Worm (Caenorhabditis elegans) whole organism, late embryonic: ENCODE measurements around the gene ntl-4.

ENCODE experiments used
- C08G9.2 ChIP-seq: sonication (generic microtip); optimal IDR thresholded peaks from 2 replicates; lab custom pipeline; 2016; ENCODE audit warnings: mild to moderate bottlenecking, missing genetic modification characterization, moderate library complexity, missing compliant biosample characterization
- F13H6.1 ChIP-seq: sonication (generic microtip); optimal IDR thresholded peaks from 2 replicates; lab custom pipeline; 2016; ENCODE audit warnings: missing genetic modification characterization, missing compliant biosample characterization
- ahr-1 ChIP-seq: sonication (generic microtip); optimal IDR thresholded peaks from 2 replicates; lab custom pipeline; 2016; ENCODE audit warnings: missing genetic modification characterization, missing compliant biosample characterization
- ama-1 ChIP-seq: fragments of 150-350 bp; optimal IDR thresholded peaks from 2 replicates; lab custom pipeline; 2014
- ceh-14 ChIP-seq: sonication (generic microtip); optimal IDR thresholded peaks from 2 replicates; lab custom pipeline; 2016; ENCODE audit warnings: missing genotype, missing genetic modification characterization, missing compliant biosample characterization
- ceh-18 ChIP-seq: sonication (generic microtip); optimal IDR thresholded peaks from 2 replicates; lab custom pipeline; 2016; ENCODE audit warnings: missing genetic modification characterization, missing compliant biosample characterization
- ceh-19 ChIP-seq: fragments of 200-800 bp; sonication (Bioruptor generic); optimal IDR thresholded peaks from 2 replicates; lab custom pipeline; 2018; ENCODE audit warnings: mild to moderate bottlenecking, missing genetic modification characterization, missing compliant biosample characterization
- ceh-2 ChIP-seq: sonication (generic microtip); optimal IDR thresholded peaks from 2 replicates; lab custom pipeline; 2016; ENCODE audit warnings: missing genotype, missing genetic modification characterization, missing compliant biosample characterization
- ceh-24 ChIP-seq: sonication (generic microtip); optimal IDR thresholded peaks from 2 replicates; lab custom pipeline; 2016; ENCODE audit warnings: mild to moderate bottlenecking, missing genetic modification characterization, missing compliant biosample characterization
- ceh-30 ChIP-seq: fragments of 150-350 bp; optimal IDR thresholded peaks from 2 replicates; lab custom pipeline; 2014; ENCODE audit warnings: missing biosample characterization, missing genetic modification characterization
- ceh-31 ChIP-seq: sonication (generic microtip); optimal IDR thresholded peaks from 2 replicates; lab custom pipeline; 2016; ENCODE audit warnings: missing genetic modification characterization, missing compliant biosample characterization
- ceh-34 ChIP-seq: sonication (generic microtip); optimal IDR thresholded peaks from 2 replicates; lab custom pipeline; 2016; ENCODE audit warnings: mild to moderate bottlenecking, missing genetic modification characterization, missing compliant biosample characterization
- ceh-45 ChIP-seq: fragments of 200-800 bp; sonication (Bioruptor generic); IDR thresholded peaks from 2 replicates; pipeline ENCODE4 v1.3.6; 2022; ENCODE audit warnings: missing genetic modification reagents, missing genetic modification characterization, missing compliant biosample characterization
- ceh-9 ChIP-seq: sonication (generic microtip); optimal IDR thresholded peaks from 2 replicates; lab custom pipeline; 2016; ENCODE audit warnings: mild to moderate bottlenecking, missing genetic modification characterization, inconsistent platforms, missing compliant biosample characterization
- dmd-4 ChIP-seq: sonication (generic microtip); optimal IDR thresholded peaks from 2 replicates; lab custom pipeline; 2016; ENCODE audit warnings: borderline replicate concordance, missing genetic modification characterization, missing compliant biosample characterization
- dve-1 ChIP-seq: sonication (generic microtip); optimal IDR thresholded peaks from 2 replicates; lab custom pipeline; 2017; ENCODE audit warnings: antibody characterized with exemption, mild to moderate bottlenecking, missing genetic modification characterization, missing compliant biosample characterization
- elt-2 ChIP-seq: sonication (generic microtip); optimal IDR thresholded peaks from 2 replicates; lab custom pipeline; 2016; ENCODE audit warnings: missing genetic modification reagents, missing genetic modification characterization, missing compliant biosample characterization
- elt-4 ChIP-seq: sonication (generic microtip); optimal IDR thresholded peaks from 2 replicates; lab custom pipeline; 2016; ENCODE audit warnings: missing genetic modification characterization, missing compliant biosample characterization
- ets-4 ChIP-seq: sonication (generic microtip); optimal IDR thresholded peaks from 2 replicates; lab custom pipeline; 2016; ENCODE audit warnings: missing genetic modification characterization, missing compliant biosample characterization
- eyg-1 ChIP-seq: sonication (generic microtip); optimal IDR thresholded peaks from 2 replicates; lab custom pipeline; 2016; ENCODE audit warnings: missing genotype, missing genetic modification characterization, missing compliant biosample characterization
- fax-1 ChIP-seq: sonication (generic microtip); optimal IDR thresholded peaks from 2 replicates; lab custom pipeline; 2016; ENCODE audit warnings: missing genotype, missing genetic modification characterization, missing compliant biosample characterization
- fkh-6 ChIP-seq: sonication (generic microtip); optimal IDR thresholded peaks from 2 replicates; lab custom pipeline; 2016; ENCODE audit warnings: missing genetic modification characterization, missing compliant biosample characterization
- hlh-13 ChIP-seq: fragments of 200-800 bp; sonication (Bioruptor generic); optimal IDR thresholded peaks from 2 replicates; lab custom pipeline; 2018; ENCODE audit warnings: mild to moderate bottlenecking, missing genetic modification characterization, missing compliant biosample characterization
- hlh-15 ChIP-seq: sonication (generic microtip); optimal IDR thresholded peaks from 2 replicates; lab custom pipeline; 2016; ENCODE audit warnings: missing genetic modification characterization, missing compliant biosample characterization
- mec-3 ChIP-seq: sonication (generic microtip); optimal IDR thresholded peaks from 2 replicates; lab custom pipeline; 2016; ENCODE audit warnings: borderline replicate concordance, missing genetic modification characterization, missing compliant biosample characterization
- nfya-1 ChIP-seq: sonication (generic microtip); optimal IDR thresholded peaks from 2 replicates; lab custom pipeline; 2017; ENCODE audit warnings: missing genetic modification characterization, mild to moderate bottlenecking, missing compliant biosample characterization, antibody characterized with exemption, moderate library complexity
- nhr-11 ChIP-seq: fragments of 150-350 bp; optimal IDR thresholded peaks from 2 replicates; lab custom pipeline; 2014; ENCODE audit warnings: missing biosample characterization, missing genetic modification characterization
- odd-2 ChIP-seq: sonication (generic microtip); optimal IDR thresholded peaks from 2 replicates; lab custom pipeline; 2017; ENCODE audit warnings: antibody characterized with exemption, mild to moderate bottlenecking, missing genetic modification characterization, missing compliant biosample characterization
- pros-1 ChIP-seq: fragments of 150-350 bp; optimal IDR thresholded peaks from 2 replicates; lab custom pipeline; 2014; ENCODE audit warnings: missing biosample characterization, missing genetic modification reagents, missing genetic modification characterization
- ref-2 ChIP-seq: sonication (generic microtip); optimal IDR thresholded peaks from 2 replicates; lab custom pipeline; 2016; ENCODE audit warnings: missing genetic modification characterization, missing compliant biosample characterization
- rnt-1 ChIP-seq: sonication (generic microtip); optimal IDR thresholded peaks from 2 replicates; lab custom pipeline; 2016; ENCODE audit warnings: missing genetic modification characterization, missing compliant biosample characterization
- sox-2 ChIP-seq: fragments of 200-800 bp; sonication (Bioruptor generic); IDR thresholded peaks from 2 replicates; pipeline ENCODE4 v1.3.6; 2022; ENCODE audit warnings: missing genetic modification reagents, missing genetic modification characterization, missing compliant biosample characterization
- sox-4 ChIP-seq: sonication (generic microtip); optimal IDR thresholded peaks from 2 replicates; lab custom pipeline; 2017; ENCODE audit warnings: mild to moderate bottlenecking, missing genetic modification characterization, inconsistent platforms, missing compliant biosample characterization
- syd-9 ChIP-seq: sonication (generic microtip); optimal IDR thresholded peaks from 2 replicates; lab custom pipeline; 2016; ENCODE audit warnings: mild to moderate bottlenecking, missing genetic modification characterization, moderate library complexity, missing compliant biosample characterization
- tbx-2 ChIP-seq: sonication (generic microtip); optimal IDR thresholded peaks from 2 replicates; lab custom pipeline; 2016; ENCODE audit warnings: missing genetic modification characterization, missing compliant biosample characterization
- tbx-7 ChIP-seq: sonication (generic microtip); optimal IDR thresholded peaks from 2 replicates; lab custom pipeline; 2016; ENCODE audit warnings: missing genotype, missing genetic modification characterization, missing compliant biosample characterization
- ttx-3 ChIP-seq: sonication (generic microtip); optimal IDR thresholded peaks from 2 replicates; lab custom pipeline; 2016; ENCODE audit warnings: missing genetic modification reagents, missing genetic modification characterization, missing compliant biosample characterization
- unc-3 ChIP-seq, 2 experiments: fragments of 200-800 bp in 1 of 2; sonication (Bioruptor generic) in 1 of 2; sonication (generic microtip) in 1 of 2; conservative IDR thresholded peaks in 1 of 2; optimal IDR thresholded peaks in 1 of 2; 2 replicates each; pipeline versions ENCODE4 v1.3.6 to Lab custom; 2016 to 2022; ENCODE audit warnings: missing compliant biosample characterization in 2 of 2, missing genetic modification characterization in 2 of 2, missing genetic modification reagents in 1 of 2
- unc-42 ChIP-seq: sonication (generic microtip); optimal IDR thresholded peaks from 2 replicates; lab custom pipeline; 2016; ENCODE audit warnings: missing genotype, missing genetic modification characterization, missing compliant biosample characterization
- unc-86 ChIP-seq: sonication (generic microtip); optimal IDR thresholded peaks from 2 replicates; lab custom pipeline; 2016; ENCODE audit warnings: missing genetic modification characterization, missing compliant biosample characterization
- zip-5 ChIP-seq: sonication (generic microtip); optimal IDR thresholded peaks from 2 replicates; lab custom pipeline; 2016; ENCODE audit warnings: missing genetic modification characterization, missing compliant biosample characterization
- ztf-16 ChIP-seq: sonication (generic microtip); optimal IDR thresholded peaks from 2 replicates; lab custom pipeline; 2017; ENCODE audit warnings: missing genetic modification characterization, missing compliant biosample characterization

ntl-4 gene

DNA sequence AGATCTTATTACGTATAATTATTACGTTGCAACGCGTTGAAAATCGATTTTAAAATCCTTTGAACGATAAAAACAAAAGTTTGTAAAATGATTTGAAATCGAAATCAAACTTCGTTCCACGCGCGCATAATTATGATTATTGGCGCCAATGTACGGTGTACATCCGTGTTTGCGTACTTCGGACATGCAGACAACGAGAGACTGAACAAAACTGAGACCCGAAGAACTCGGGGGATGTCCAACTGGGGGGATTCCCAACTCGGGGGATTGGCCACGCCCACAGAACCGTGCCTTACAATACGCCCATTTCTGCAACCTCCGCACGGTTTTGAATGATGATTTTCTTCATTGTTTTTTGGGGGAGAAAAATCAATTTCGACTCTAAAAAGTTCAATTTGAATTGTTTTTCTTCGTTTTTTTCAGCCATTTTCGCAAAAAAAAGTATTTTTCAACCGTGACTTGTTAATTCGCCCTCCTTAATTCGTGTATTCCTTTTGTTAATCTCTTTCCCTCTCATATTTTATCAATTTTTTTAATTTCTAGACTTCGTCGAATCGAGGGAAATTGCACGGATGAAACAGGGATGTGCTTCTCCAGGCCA is 36.6 kb downstream of the ntl-4 start, which contains the start of gene F20D12.12:
F20D12.12 (plus strand) TSS at position 542 of the 601 bp plus-strand sequence.
- TF ChIP-seq unc-86 (tag; lab: Kevin White, UChicago) (peak; percentile 32), ceh-18 (tag; lab: Kevin White, UChicago) (peak; percentile 76), ceh-34 (peak; percentile 72), tbx-7 (tag; lab: Kevin White, UChicago) (peak; percentile 64), ceh-31 (peak; percentile 85), C08G9.2 (peak; percentile 66), zip-5 (peak; percentile 51), unc-42 (tag; lab: Kevin White, UChicago) (peak; percentile 67), ceh-14 (tag; lab: Kevin White, UChicago) (peak; percentile 68), ref-2 (tag; lab: Kevin White, UChicago) (peak; percentile 68), ceh-45 (peak; percentile 58; the same call in 1 of the 2 replicates), elt-2 (tag; lab: Kevin White, UChicago) (peak; percentile 44), ttx-3 (peak; percentile 46), mec-3 (tag; lab: Kevin White, UChicago) (peak; percentile 22), fkh-6 (tag; lab: Kevin White, UChicago) (peak; percentile 31), unc-3 (GFP tag; conservative IDR thresholded peaks at IDR 0.05; lab: Robert Waterston, UW) (peak; percentile 34; the same call in 1 of the 2 replicates), unc-3 (tag; optimal IDR thresholded peaks at IDR 0.05; lab: Kevin White, UChicago) (peak; percentile 32), tbx-2 (peak; percentile 81), ahr-1 (tag; lab: Kevin White, UChicago) (peak; percentile 14), ceh-2 (tag; lab: Kevin White, UChicago) (peak; percentile 45), nfya-1 (tag; lab: Kevin White, UChicago) (peak; percentile 72), rnt-1 (tag; lab: Kevin White, UChicago) (peak; percentile 79), fax-1 (tag; lab: Kevin White, UChicago) (peak; percentile 46), hlh-15 (tag; lab: Kevin White, UChicago) (peak; percentile 4), F13H6.1 (peak; percentile 50), ets-4 (tag; lab: Kevin White, UChicago) (peak; percentile 56)

DNA sequence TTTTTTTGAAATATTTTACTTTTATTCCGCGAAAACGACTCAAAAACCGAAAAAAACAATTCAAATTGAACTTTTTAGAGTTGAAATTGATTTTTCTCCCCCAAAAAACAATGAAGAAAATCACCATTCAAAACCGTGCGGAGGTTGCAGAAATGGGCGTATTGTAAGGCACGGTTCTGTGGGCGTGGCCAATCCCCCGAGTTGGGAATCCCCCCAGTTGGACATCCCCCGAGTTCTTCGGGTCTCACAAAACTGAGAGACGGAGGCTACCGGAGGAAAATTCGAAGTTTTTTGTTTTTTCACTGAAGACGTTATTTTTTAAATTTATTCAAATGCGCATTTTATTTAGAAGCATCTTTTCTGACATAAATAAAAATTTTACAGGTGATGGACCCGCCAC is 37.9 kb downstream of the ntl-4 start, which contains the start of gene mcm-3AP:
mcm-3AP (plus strand) TSS at position 383 of the 400 bp plus-strand sequence.
- TF ChIP-seq tbx-2 (peak; percentile 59), dmd-4 (tag; lab: Kevin White, UChicago) (peak; percentile 6), elt-2 (tag; lab: Kevin White, UChicago) (peak; percentile 5), ceh-45 (peak; percentile 43; the same call in 1 of the 2 replicates), ceh-31 (peak; percentile 72), zip-5 (peak; percentile 11), F13H6.1 (peak; percentile 9), C08G9.2 (peak; percentile 53), nfya-1 (tag; lab: Kevin White, UChicago) (peak; percentile 11), ceh-18 (tag; lab: Kevin White, UChicago) (peak; percentile 8)

DNA sequence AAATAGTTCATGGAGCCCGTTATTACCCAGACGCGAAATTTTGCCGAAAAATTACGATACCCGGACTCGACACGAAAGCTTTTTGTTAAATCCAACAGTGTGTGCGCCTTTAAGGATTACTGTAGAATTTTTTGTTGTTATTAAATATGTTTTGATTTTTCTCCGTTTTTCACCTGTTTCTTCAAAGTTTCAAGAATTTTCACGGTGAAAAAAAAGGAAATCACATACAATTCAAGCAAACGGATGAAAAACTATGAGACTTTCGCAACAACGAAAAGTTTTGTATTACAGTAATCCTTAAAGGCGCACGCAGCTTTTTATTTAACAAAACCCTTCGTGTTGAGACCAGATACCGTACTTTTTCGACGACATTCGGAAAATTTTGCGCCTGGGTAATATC is 43.6 kb downstream of the ntl-4 start:
- no peak for TF ChIP-seq nhr-11 (tag; lab: Kevin White, UChicago)
- TF ChIP-seq dve-1 (tag; lab: Kevin White, UChicago), result no peak
- no peak for TF ChIP-seq dmd-4 (tag; lab: Kevin White, UChicago)
- TF ChIP-seq rnt-1 (tag; lab: Kevin White, UChicago), result no peak
- TF ChIP-seq C08G9.2, result no peak
- no peak for TF ChIP-seq hlh-13
- no peak for TF ChIP-seq ceh-34
- no peak for TF ChIP-seq ztf-16 (tag; lab: Kevin White, UChicago)
- TF ChIP-seq nfya-1 (tag; lab: Kevin White, UChicago), result no peak
- no peak for TF ChIP-seq eyg-1 (tag; lab: Kevin White, UChicago)
- no peak for TF ChIP-seq sox-2
- no peak for TF ChIP-seq elt-4 (tag; lab: Kevin White, UChicago)

DNA sequence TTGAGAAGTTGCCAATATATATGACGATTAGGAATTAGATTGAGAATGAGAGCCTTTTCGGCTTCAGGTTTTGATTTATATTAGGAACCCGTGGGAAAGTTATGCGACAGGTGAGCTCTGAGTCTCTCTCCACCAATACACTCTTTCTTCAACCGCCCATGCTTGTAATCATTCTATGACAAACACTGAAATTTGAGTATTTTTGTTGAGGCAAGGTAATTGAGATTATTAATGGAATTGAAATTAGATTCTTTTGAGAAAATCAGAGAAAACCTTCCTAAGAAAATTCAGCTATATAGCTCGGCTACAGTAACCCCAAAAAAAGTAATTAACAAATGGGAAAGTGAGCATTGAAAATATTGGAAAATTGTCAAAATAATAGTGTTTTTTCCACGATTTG is 45.5 kb downstream of the ntl-4 start, which contains the start of gene ceh-19:
ceh-19 (minus strand) TSS at position 101 of the 400 bp plus-strand sequence.
- TF ChIP-seq ahr-1 (tag; lab: Kevin White, UChicago) (no peak), ceh-24 (no peak), odd-2 (tag; lab: Kevin White, UChicago) (no peak), sox-4 (no peak), mec-3 (tag; lab: Kevin White, UChicago) (no peak), ceh-31 (no peak), tbx-7 (tag; lab: Kevin White, UChicago) (no peak), ceh-14 (tag; lab: Kevin White, UChicago) (no peak), ceh-19 (GFP tag; lab: Kevin White, UChicago) (no peak), ceh-30 (tag; lab: Kevin White, UChicago) (no peak), hlh-15 (tag; lab: Kevin White, UChicago) (no peak), eyg-1 (tag; lab: Kevin White, UChicago) (no peak), ceh-9 (tag; lab: Kevin White, UChicago) (no peak), syd-9 (no peak), zip-5 (no peak), F13H6.1 (no peak), ama-1 (lab: Kevin White, UChicago) (no peak), pros-1 (no peak)
